Worm (Caenorhabditis elegans) whole organism, late embryonic: Measurements from ENCODE around the gene ZK632.12.

Experiments used
- C08G9.2 ChIP-seq: sonication (generic microtip); optimal IDR thresholded peaks from 2 replicates; lab custom pipeline; 2016; ENCODE audit warnings: mild to moderate bottlenecking, missing genetic modification characterization, moderate library complexity, missing compliant biosample characterization
- C38D4.7 ChIP-seq: fragments of 200-800 bp; sonication (Bioruptor generic); optimal IDR thresholded peaks from 2 replicates; lab custom pipeline; 2018; ENCODE audit warnings: mild to moderate bottlenecking, missing genetic modification characterization, moderate library complexity, missing compliant biosample characterization
- F13H6.1 ChIP-seq: sonication (generic microtip); optimal IDR thresholded peaks from 2 replicates; lab custom pipeline; 2016; ENCODE audit warnings: missing genetic modification characterization, missing compliant biosample characterization
- T23F11.4 ChIP-seq: fragments of 200-800 bp; sonication (Bioruptor generic); optimal IDR thresholded peaks from 2 replicates; lab custom pipeline; 2018; ENCODE audit warnings: mild to moderate bottlenecking, missing genetic modification characterization, missing compliant biosample characterization
- ama-1 ChIP-seq: fragments of 150-350 bp; optimal IDR thresholded peaks from 2 replicates; lab custom pipeline; 2014
- ceh-22 ChIP-seq: sonication (generic microtip); optimal IDR thresholded peaks from 2 replicates; lab custom pipeline; 2017; ENCODE audit warnings: missing biosample characterization, missing genetic modification characterization
- ceh-24 ChIP-seq: sonication (generic microtip); optimal IDR thresholded peaks from 2 replicates; lab custom pipeline; 2016; ENCODE audit warnings: mild to moderate bottlenecking, missing genetic modification characterization, missing compliant biosample characterization
- ceh-30 ChIP-seq: fragments of 150-350 bp; optimal IDR thresholded peaks from 2 replicates; lab custom pipeline; 2014; ENCODE audit warnings: missing biosample characterization, missing genetic modification characterization
- ceh-31 ChIP-seq: sonication (generic microtip); optimal IDR thresholded peaks from 2 replicates; lab custom pipeline; 2016; ENCODE audit warnings: missing genetic modification characterization, missing compliant biosample characterization
- ceh-34 ChIP-seq: sonication (generic microtip); optimal IDR thresholded peaks from 2 replicates; lab custom pipeline; 2016; ENCODE audit warnings: mild to moderate bottlenecking, missing genetic modification characterization, missing compliant biosample characterization
- ceh-6 ChIP-seq: fragments of 200-800 bp; sonication (Bioruptor generic); optimal IDR thresholded peaks from 2 replicates; lab custom pipeline; 2018; ENCODE audit warnings: mild to moderate bottlenecking, missing genetic modification characterization, missing compliant biosample characterization
- ceh-9 ChIP-seq: sonication (generic microtip); optimal IDR thresholded peaks from 2 replicates; lab custom pipeline; 2016; ENCODE audit warnings: mild to moderate bottlenecking, missing genetic modification characterization, inconsistent platforms, missing compliant biosample characterization
- dmd-4 ChIP-seq: sonication (generic microtip); optimal IDR thresholded peaks from 2 replicates; lab custom pipeline; 2016; ENCODE audit warnings: borderline replicate concordance, missing genetic modification characterization, missing compliant biosample characterization
- eyg-1 ChIP-seq: sonication (generic microtip); optimal IDR thresholded peaks from 2 replicates; lab custom pipeline; 2016; ENCODE audit warnings: missing genotype, missing genetic modification characterization, missing compliant biosample characterization
- fax-1 ChIP-seq: sonication (generic microtip); optimal IDR thresholded peaks from 2 replicates; lab custom pipeline; 2016; ENCODE audit warnings: missing genotype, missing genetic modification characterization, missing compliant biosample characterization
- hlh-30 ChIP-seq: sonication (generic microtip); optimal IDR thresholded peaks from 2 replicates; lab custom pipeline; 2017; ENCODE audit warnings: antibody characterized with exemption, missing genetic modification characterization, missing compliant biosample characterization; ENCODE audit not compliant: insufficient read depth
- nfya-1 ChIP-seq: sonication (generic microtip); optimal IDR thresholded peaks from 2 replicates; lab custom pipeline; 2017; ENCODE audit warnings: missing genetic modification characterization, mild to moderate bottlenecking, missing compliant biosample characterization, antibody characterized with exemption, moderate library complexity
- odd-2 ChIP-seq: sonication (generic microtip); optimal IDR thresholded peaks from 2 replicates; lab custom pipeline; 2017; ENCODE audit warnings: antibody characterized with exemption, mild to moderate bottlenecking, missing genetic modification characterization, missing compliant biosample characterization
- pag-3 ChIP-seq: sonication (generic microtip); optimal IDR thresholded peaks from 2 replicates; lab custom pipeline; 2016; ENCODE audit warnings: missing compliant biosample characterization, missing genetic modification characterization, borderline replicate concordance
- pax-1 ChIP-seq: fragments of 150-350 bp; optimal IDR thresholded peaks from 2 replicates; lab custom pipeline; 2014; ENCODE audit warnings: missing biosample characterization, missing genetic modification characterization
- pha-2 ChIP-seq: sonication (generic microtip); optimal IDR thresholded peaks from 2 replicates; lab custom pipeline; 2017; ENCODE audit warnings: mild to moderate bottlenecking, missing genetic modification characterization, missing compliant biosample characterization
- pqm-1 ChIP-seq: sonication (generic microtip); optimal IDR thresholded peaks from 2 replicates; lab custom pipeline; 2016; ENCODE audit warnings: missing genetic modification characterization, missing compliant biosample characterization
- pros-1 ChIP-seq: fragments of 150-350 bp; optimal IDR thresholded peaks from 2 replicates; lab custom pipeline; 2014; ENCODE audit warnings: missing biosample characterization, missing genetic modification reagents, missing genetic modification characterization
- tbx-2 ChIP-seq: sonication (generic microtip); optimal IDR thresholded peaks from 2 replicates; lab custom pipeline; 2016; ENCODE audit warnings: missing genetic modification characterization, missing compliant biosample characterization
- unc-3 ChIP-seq, 2 experiments: fragments of 200-800 bp in 1 of 2; sonication (Bioruptor generic) in 1 of 2; sonication (generic microtip) in 1 of 2; conservative IDR thresholded peaks in 1 of 2; optimal IDR thresholded peaks in 1 of 2; 2 replicates each; pipeline versions ENCODE4 v1.3.6 to Lab custom; 2016 to 2022; ENCODE audit warnings: missing compliant biosample characterization in 2 of 2, missing genetic modification characterization in 2 of 2, missing genetic modification reagents in 1 of 2
- unc-42 ChIP-seq: sonication (generic microtip); optimal IDR thresholded peaks from 2 replicates; lab custom pipeline; 2016; ENCODE audit warnings: missing genotype, missing genetic modification characterization, missing compliant biosample characterization
- unc-55 ChIP-seq: sonication (generic microtip); optimal IDR thresholded peaks from 2 replicates; lab custom pipeline; 2017; ENCODE audit warnings: missing biosample characterization, missing genetic modification reagents, missing genetic modification characterization
- unc-86 ChIP-seq: sonication (generic microtip); optimal IDR thresholded peaks from 2 replicates; lab custom pipeline; 2016; ENCODE audit warnings: missing genetic modification characterization, missing compliant biosample characterization
- zip-5 ChIP-seq: sonication (generic microtip); optimal IDR thresholded peaks from 2 replicates; lab custom pipeline; 2016; ENCODE audit warnings: missing genetic modification characterization, missing compliant biosample characterization
- ztf-16 ChIP-seq: sonication (generic microtip); optimal IDR thresholded peaks from 2 replicates; lab custom pipeline; 2017; ENCODE audit warnings: missing genetic modification characterization, missing compliant biosample characterization

ZK632.12 gene

ce11 chrIII:9823748-9824147 lies 6.9 kb upstream of the ZK632.12 start:
- TF ChIP-seq unc-86 (tag; lab: Kevin White, UChicago) = no peak
- no peak for TF ChIP-seq C38D4.7 (GFP tag; lab: Kevin White, UChicago)
- no peak for TF ChIP-seq ama-1
- no peak for TF ChIP-seq unc-3 (GFP tag; conservative IDR thresholded peaks at IDR 0.05; lab: Robert Waterston, UW)
- no peak for TF ChIP-seq unc-3 (tag; optimal IDR thresholded peaks at IDR 0.05; lab: Kevin White, UChicago)
- TF ChIP-seq ceh-34 (tag; lab: Kevin White, UChicago) = no peak
- TF ChIP-seq pros-1 (tag; lab: Kevin White, UChicago) = no peak
- no peak for TF ChIP-seq ceh-24 (tag; lab: Kevin White, UChicago)
- no peak for TF ChIP-seq ceh-6
- no peak for TF ChIP-seq ceh-30
- TF ChIP-seq pax-1 (tag; lab: Kevin White, UChicago) = no peak
- no peak for TF ChIP-seq zip-5 (tag; lab: Kevin White, UChicago)
- TF ChIP-seq eyg-1 (tag; lab: Kevin White, UChicago) = no peak

- TF ChIP-seq pqm-1 (tag; lab: Kevin White, UChicago) (no peak), ceh-31 (no peak), pha-2 (tag; lab: Kevin White, UChicago) (no peak), fax-1 (tag; lab: Kevin White, UChicago) (no peak), hlh-30 (tag; lab: Kevin White, UChicago) (no peak), unc-55 (GFP tag; lab: Kevin White, UChicago) (no peak), ceh-24 (tag; lab: Kevin White, UChicago) (no peak), unc-3 (GFP tag; conservative IDR thresholded peaks at IDR 0.05; lab: Robert Waterston, UW) (no peak), unc-3 (tag; optimal IDR thresholded peaks at IDR 0.05; lab: Kevin White, UChicago) (no peak), ceh-9 (tag; lab: Kevin White, UChicago) (no peak), T23F11.4 (GFP tag; lab: Kevin White, UChicago) (no peak), unc-42 (tag; lab: Kevin White, UChicago) (no peak), pag-3 (tag; lab: Kevin White, UChicago) (no peak), ztf-16 (tag; lab: Kevin White, UChicago) (no peak), F13H6.1 (no peak), ceh-22 (no peak), eyg-1 (tag; lab: Kevin White, UChicago) (no peak), C08G9.2 (tag; lab: Kevin White, UChicago) (no peak), odd-2 (tag; lab: Kevin White, UChicago) (no peak), dmd-4 (tag; lab: Kevin White, UChicago) (no peak)
Measured at ce11 chrIII:9824330-9824934, 6.2 kb upstream of the ZK632.12 start, which contains the start of gene lin-52. Gene lin-52 (minus strand): TSS chrIII:9824750.

ce11 chrIII:9825073-9825828 lies 5.4 kb upstream of the ZK632.12 start, which contains the start of gene ZK632.9:
Gene ZK632.9 (minus strand): TSS chrIII:9825432.
- TF ChIP-seq T23F11.4 (GFP tag; lab: Kevin White, UChicago) = no peak
- peak; percentile 14 for TF ChIP-seq tbx-2 (tag; lab: Kevin White, UChicago)

- TF ChIP-seq nfya-1 (tag; lab: Kevin White, UChicago) (peak; percentile 3), ceh-9 (tag; lab: Kevin White, UChicago) (no peak), hlh-30 (tag; lab: Kevin White, UChicago) (peak; percentile 55)
Measured at ce11 chrIII:9826005-9826404, 4.6 kb upstream of the ZK632.12 start.
